Fruit fly (Drosophila melanogaster): ENCODE results near the gene brk.

brk gene

DNA sequence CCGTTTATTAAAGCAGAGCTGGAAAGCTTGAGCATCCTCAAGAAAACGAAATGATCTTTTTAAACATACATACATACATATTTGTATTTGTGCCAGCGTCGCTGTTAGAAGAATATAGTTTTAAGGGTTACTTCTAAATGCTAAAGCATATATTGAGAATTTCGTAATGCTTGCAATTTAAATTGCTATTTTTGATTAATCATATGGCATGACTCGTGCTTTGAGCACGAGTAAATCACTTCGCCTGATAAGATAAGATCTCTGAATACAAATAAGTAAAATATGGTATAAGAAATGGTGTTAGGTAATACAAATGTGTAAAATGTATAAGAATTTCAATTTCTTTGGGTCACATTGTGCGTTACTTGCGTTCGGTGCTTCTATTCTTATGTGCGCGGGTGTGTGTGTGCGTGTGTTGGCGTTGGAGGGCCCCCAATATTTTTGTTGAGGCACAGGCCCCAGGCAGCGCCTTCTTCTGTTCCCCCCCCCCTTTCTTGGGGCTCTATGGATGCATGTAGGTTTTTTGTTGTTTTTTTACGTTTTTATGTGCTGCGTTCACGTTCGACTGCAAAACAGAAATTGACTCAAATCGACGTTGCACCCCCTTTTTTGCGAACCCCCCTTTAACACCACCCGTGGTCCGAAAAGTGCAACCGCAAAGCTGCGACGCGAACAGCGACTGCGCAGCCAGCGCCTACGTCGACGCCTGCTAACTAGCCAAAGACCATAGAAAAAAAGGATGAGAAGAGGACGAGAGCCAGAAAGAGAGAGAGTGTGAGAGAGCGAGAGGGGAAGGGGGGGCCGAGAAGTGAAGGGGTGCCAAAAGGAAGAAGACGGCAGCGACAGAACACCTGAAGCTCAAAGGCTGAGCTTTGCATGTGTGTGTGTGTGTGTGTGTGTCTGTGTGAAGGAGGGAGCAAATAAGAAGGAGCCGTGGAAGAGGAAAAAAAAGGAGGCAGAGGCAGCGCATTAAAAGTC, 6.1 kb upstream of the brk start (continued):
- peak; percentile 16 for TF ChIP-seq CG2116 (GFP tag; optimal IDR thresholded peaks at IDR 0.05)
- TF ChIP-seq CTCF (GFP tag; optimal IDR thresholded peaks at IDR 0.05), result no peak
- peak; percentile 65 for TF ChIP-seq CG12104 (GFP tag; optimal IDR thresholded peaks at IDR 0.05)
- TF ChIP-seq Bgb (GFP tag; IDR thresholded peaks at IDR 0.05; ENCODE audit: partially characterized antibody), result no peak
- TF ChIP-seq toy (GFP tag; IDR thresholded peaks at IDR 0.05), result no peak
- TF ChIP-seq run (tag; optimal IDR thresholded peaks at IDR 0.05), result peak; percentile 8
- peak; percentile 20; the same call in 1 of the 3 replicates for TF ChIP-seq dysf (GFP tag; IDR thresholded peaks at IDR 0.05)
- peak; percentile 18 for TF ChIP-seq CG13624 (GFP tag; optimal IDR thresholded peaks at IDR 0.05)
- TF ChIP-seq CG2889 (GFP tag; IDR thresholded peaks at IDR 0.05), result no peak
- no peak for TF ChIP-seq Deaf1 (tag; optimal IDR thresholded peaks at IDR 0.05)
- TF ChIP-seq Trl (optimal IDR thresholded peaks at IDR 0.05), result peak in 1 of 2 experiments; percentile 16
- no peak for TF ChIP-seq Trl (GFP tag; optimal IDR thresholded peaks at IDR 0.05)
- 0 out of 2 replicates have a peak, but pooled peaks have one; percentile 36 for TF ChIP-seq CG14441 (GFP tag; IDR thresholded peaks at IDR 0.05)
- peak; percentile 74 for TF ChIP-seq Asciz (GFP tag; optimal IDR thresholded peaks at IDR 0.05)
- TF ChIP-seq Optix (GFP tag; IDR thresholded peaks at IDR 0.05), result peak; percentile 71
- TF ChIP-seq CG2678 (tag; optimal IDR thresholded peaks at IDR 0.05), result peak; percentile 80
- TF ChIP-seq CG10147 (GFP tag; optimal IDR thresholded peaks at IDR 0.05), result peak; percentile 6
- peak; percentile 94 for TF ChIP-seq CG17361 (GFP tag; IDR thresholded peaks at IDR 0.05)
- peak; percentile 39; the same call in 1 of the 2 replicates for TF ChIP-seq CG32772 (GFP tag; IDR thresholded peaks at IDR 0.05)
- peak; percentile 64 for TF ChIP-seq CG18619 (GFP tag; optimal IDR thresholded peaks at IDR 0.05)
- TF ChIP-seq ci (GFP tag; IDR thresholded peaks at IDR 0.05), result peak; percentile 80
- no peak for TF ChIP-seq CG12744 (GFP tag; optimal IDR thresholded peaks at IDR 0.05)
- TF ChIP-seq nmo (GFP tag; optimal IDR thresholded peaks at IDR 0.05), result peak; percentile 64
- peak; percentile 52 for TF ChIP-seq CG1832 (GFP tag; optimal IDR thresholded peaks at IDR 0.05)
- peak; percentile 22 for TF ChIP-seq CG9817 (tag; optimal IDR thresholded peaks at IDR 0.05)
- peak; percentile 32 for TF ChIP-seq CG3281 (GFP tag; optimal IDR thresholded peaks at IDR 0.05)
- peak; percentile 48 for TF ChIP-seq CG17359 (tag; optimal IDR thresholded peaks at IDR 0.05)
- TF ChIP-seq NK7.1 (GFP tag; optimal IDR thresholded peaks at IDR 0.05), result peak; percentile 9
- no peak for TF ChIP-seq cg (GFP tag; optimal IDR thresholded peaks at IDR 0.05)
- TF ChIP-seq CG10462 (GFP tag; optimal IDR thresholded peaks at IDR 0.05), result peak; percentile 40
- TF ChIP-seq tap (tag; optimal IDR thresholded peaks at IDR 0.05), result peak; percentile 23
- TF ChIP-seq NC2β (GFP tag; optimal IDR thresholded peaks at IDR 0.05), result peak; percentile 2
- peak; percentile 34; the same call in 1 of the 2 replicates for TF ChIP-seq Rx (GFP tag; IDR thresholded peaks at IDR 0.05)
- TF ChIP-seq CG1529 (GFP tag; optimal IDR thresholded peaks at IDR 0.05), result peak; percentile 72
- 0 out of 2 replicates have a peak, but pooled peaks have one; percentile 20 for TF ChIP-seq CG6689 (GFP tag; IDR thresholded peaks at IDR 0.05)
- TF ChIP-seq sqz (GFP tag; optimal IDR thresholded peaks at IDR 0.05), result peak; percentile 19
- TF ChIP-seq CG1603 (tag; optimal IDR thresholded peaks at IDR 0.05), result peak; percentile 22
- TF ChIP-seq CG10543 (GFP tag; optimal IDR thresholded peaks at IDR 0.05), result no peak
- TF ChIP-seq gsb-n (tag; optimal IDR thresholded peaks at IDR 0.05), result no peak
- TF ChIP-seq maf-S (GFP tag; optimal IDR thresholded peaks at IDR 0.05), result no peak
- peak; percentile 67 for TF ChIP-seq CG16815 (GFP tag; optimal IDR thresholded peaks at IDR 0.05)
- no peak for TF ChIP-seq pzg (GFP tag; optimal IDR thresholded peaks at IDR 0.05)
- TF ChIP-seq ab (GFP tag; optimal IDR thresholded peaks at IDR 0.05), result no peak
- TF ChIP-seq z (GFP tag; IDR thresholded peaks at IDR 0.05), result no peak
- TF ChIP-seq CG1233 (GFP tag; optimal IDR thresholded peaks at IDR 0.05), result peak; percentile 62
- TF ChIP-seq CG9609 (GFP tag; optimal IDR thresholded peaks at IDR 0.05), result peak; percentile 14
- no peak for TF ChIP-seq Dip2 (GFP tag; IDR thresholded peaks at IDR 0.05)
- no peak for TF ChIP-seq CG5245 (GFP tag; optimal IDR thresholded peaks at IDR 0.05)
- TF ChIP-seq CG11093 (GFP tag; IDR thresholded peaks at IDR 0.05), result 0 out of 3 replicates have a peak, but pooled peaks have one; percentile 7
